Worm (Caenorhabditis elegans) whole organism, early embryonic: ENCODE results near the gene del-5.

ENCODE experiments used
- B0310.2 ChIP-seq: sonication (generic microtip); optimal IDR thresholded peaks from 2 replicates; lab custom pipeline; 2016; ENCODE audit warnings: mild to moderate bottlenecking, missing genetic modification characterization, missing compliant biosample characterization
- F13C5.2 ChIP-seq: sonication (generic microtip); optimal IDR thresholded peaks from 2 replicates; lab custom pipeline; 2017; ENCODE audit warnings: mild to moderate bottlenecking, missing genetic modification characterization, inconsistent platforms, missing compliant biosample characterization
- aly-1 ChIP-seq: sonication (generic microtip); optimal IDR thresholded peaks from 2 replicates; lab custom pipeline; 2016; ENCODE audit warnings: missing genetic modification characterization, missing compliant biosample characterization
- ama-1 ChIP-seq: fragments of 150-350 bp; optimal IDR thresholded peaks from 2 replicates; lab custom pipeline; 2014
- ceh-13 ChIP-seq: fragments of 200-800 bp; sonication (Bioruptor generic); optimal IDR thresholded peaks from 2 replicates; lab custom pipeline; 2018; ENCODE audit warnings: mild to moderate bottlenecking, missing genetic modification characterization, missing compliant biosample characterization
- ceh-36 ChIP-seq: sonication (generic microtip); optimal IDR thresholded peaks from 2 replicates; lab custom pipeline; 2016; ENCODE audit warnings: missing genetic modification characterization, inconsistent platforms, missing compliant biosample characterization
- ets-7 ChIP-seq: sonication (generic microtip); optimal IDR thresholded peaks from 2 replicates; lab custom pipeline; 2016; ENCODE audit warnings: missing genotype, missing genetic modification characterization, missing compliant biosample characterization
- flt-1 ChIP-seq: fragments of 200-800 bp; sonication (Bioruptor generic); IDR thresholded peaks from 2 replicates; pipeline ENCODE4 v1.3.6; 2022; ENCODE audit warnings: missing genetic modification characterization, missing compliant biosample characterization
- hmbx-1 ChIP-seq: sonication (generic microtip); optimal IDR thresholded peaks from 2 replicates; lab custom pipeline; 2016; ENCODE audit warnings: mild to moderate bottlenecking, missing genetic modification characterization, missing compliant biosample characterization
- hmg-4 ChIP-seq: fragments of 200-800 bp; sonication (Bioruptor generic); optimal IDR thresholded peaks from 2 replicates; lab custom pipeline; 2018; ENCODE audit warnings: mild to moderate bottlenecking, missing genetic modification characterization, missing compliant biosample characterization
- hnd-1 ChIP-seq: sonication (generic microtip); optimal IDR thresholded peaks from 2 replicates; lab custom pipeline; 2016; ENCODE audit warnings: missing genetic modification characterization, missing compliant biosample characterization
- pes-1 ChIP-seq: fragments of 200-800 bp; sonication (Bioruptor generic); IDR thresholded peaks from 2 replicates; pipeline ENCODE4 v1.3.6; 2022; ENCODE audit warnings: missing genetic modification reagents, missing genetic modification characterization, missing compliant biosample characterization
- scrt-1 ChIP-seq: fragments of 200-800 bp; sonication (Bioruptor generic); IDR thresholded peaks from 2 replicates; pipeline ENCODE4 v1.3.6; 2022; ENCODE audit warnings: missing genetic modification characterization, missing compliant biosample characterization
- sea-1 ChIP-seq: fragments of 200-800 bp; sonication (Bioruptor generic); conservative IDR thresholded peaks from 2 replicates; pipeline ENCODE4 v1.3.6; 2022; ENCODE audit warnings: missing genetic modification characterization, missing compliant biosample characterization
- tbx-11 ChIP-seq: fragments of 200-800 bp; sonication (Bioruptor generic); IDR thresholded peaks from 2 replicates; pipeline ENCODE4 v1.3.6; 2022; ENCODE audit warnings: missing genetic modification characterization, missing compliant biosample characterization
- tbx-37 ChIP-seq: fragments of 200-800 bp; sonication (Bioruptor generic); conservative IDR thresholded peaks from 2 replicates; pipeline ENCODE4 v1.3.6; 2022; ENCODE audit warnings: missing genetic modification reagents, missing genetic modification characterization, missing compliant biosample characterization
- tra-4 ChIP-seq: sonication (generic microtip); optimal IDR thresholded peaks from 2 replicates; lab custom pipeline; 2017; ENCODE audit warnings: missing genetic modification characterization, missing compliant biosample characterization

The del-5 gene

ce11 chrX:11008954-11009353 lies 973 bp upstream of the del-5 start, which contains the start of gene ttr-31:
Gene ttr-31 (minus strand): TSS chrX:11009054.
- TF ChIP-seq hmbx-1 (tag; lab: Kevin White, UChicago), result no peak

- no peak for TF ChIP-seq aly-1 (tag; lab: Kevin White, UChicago)
- no peak for TF ChIP-seq F13C5.2 (tag; lab: Kevin White, UChicago)
- TF ChIP-seq tbx-11 (GFP tag; lab: Robert Waterston, UW), result no peak
- TF ChIP-seq ama-1 (lab: Kevin White, UChicago), result no peak
- TF ChIP-seq ets-7 (tag; lab: Kevin White, UChicago), result no peak
- no peak for TF ChIP-seq hmbx-1 (tag; lab: Kevin White, UChicago)
- no peak for TF ChIP-seq hmg-4 (GFP tag; lab: Kevin White, UChicago)
- TF ChIP-seq scrt-1 (GFP tag; lab: Robert Waterston, UW), result no peak
- TF ChIP-seq pes-1 (GFP tag; lab: Robert Waterston, UW), result no peak
Observed at ce11 chrX:11007393-11007792, 588 bp downstream of the del-5 start.

DNA sequence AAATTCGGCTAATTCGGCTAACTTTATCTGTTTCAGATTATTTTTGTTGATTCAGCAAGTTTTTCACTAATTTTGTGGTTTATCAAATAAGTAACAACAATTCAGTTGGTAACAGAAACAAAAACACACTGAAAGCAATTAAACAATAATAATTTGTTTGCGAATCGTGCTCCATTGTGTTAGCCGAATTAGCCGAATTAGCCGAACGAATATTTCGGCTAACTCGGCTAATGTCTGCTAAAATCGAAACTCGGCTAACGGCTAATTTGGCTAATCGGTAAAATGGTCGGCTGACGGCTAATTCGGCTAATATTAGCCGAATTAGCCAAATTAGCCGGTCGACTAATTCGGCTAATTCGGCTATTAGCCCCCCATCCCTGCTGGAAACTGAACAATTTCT lies 4.3 kb downstream of the del-5 start:
- TF ChIP-seq tbx-37 (GFP tag; lab: Robert Waterston, UW) (no peak), ceh-13 (no peak), tra-4 (no peak), hnd-1 (tag; lab: Kevin White, UChicago) (no peak), ets-7 (tag; lab: Kevin White, UChicago) (no peak), scrt-1 (GFP tag; lab: Robert Waterston, UW) (no peak), B0310.2 (no peak), sea-1 (no peak), ama-1 (lab: Kevin White, UChicago) (no peak), F13C5.2 (tag; lab: Kevin White, UChicago) (no peak), hmbx-1 (tag; lab: Kevin White, UChicago) (no peak), tbx-11 (GFP tag; lab: Robert Waterston, UW) (no peak), aly-1 (tag; lab: Kevin White, UChicago) (no peak)

- TF ChIP-seq ceh-36 (no peak), tbx-37 (GFP tag; lab: Robert Waterston, UW) (no peak), tbx-11 (GFP tag; lab: Robert Waterston, UW) (no peak), tra-4 (no peak), sea-1 (no peak), scrt-1 (GFP tag; lab: Robert Waterston, UW) (no peak), ama-1 (lab: Kevin White, UChicago) (no peak), flt-1 (GFP tag; lab: Robert Waterston, UW) (no peak), hmg-4 (GFP tag; lab: Kevin White, UChicago) (no peak), hnd-1 (tag; lab: Kevin White, UChicago) (no peak), pes-1 (GFP tag; lab: Robert Waterston, UW) (no peak)
Observed at ce11 chrX:11001750-11002149, 6.2 kb downstream of the del-5 start, which contains the start of gene col-177. Gene col-177 (minus strand): TSS chrX:11001850.

DNA sequence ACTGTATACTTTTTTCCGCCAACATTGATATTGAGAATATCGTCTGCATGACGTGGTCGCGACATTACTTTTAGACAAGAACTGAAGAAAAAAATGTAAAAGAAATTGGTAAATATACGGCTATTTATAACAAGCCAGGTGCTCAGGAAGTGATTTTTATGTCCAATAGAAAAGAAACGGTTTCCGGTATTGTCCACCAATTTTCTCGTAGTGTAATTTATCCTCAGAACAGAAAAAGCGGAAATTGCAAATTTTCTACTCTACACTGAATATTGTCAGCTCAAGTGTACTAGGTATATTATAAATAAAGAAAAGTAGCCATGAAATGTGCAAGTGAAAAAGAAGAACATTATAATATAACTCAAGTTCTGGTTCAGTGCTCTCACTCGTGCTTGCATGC lies 8.8 kb downstream of the del-5 start, which contains the start of gene F59F3.6:
F59F3.6 (minus strand) TSS at position 101 of the 400 bp plus-strand sequence.
- no peak for TF ChIP-seq B0310.2
- no peak for TF ChIP-seq aly-1 (tag; lab: Kevin White, UChicago)
- TF ChIP-seq hnd-1 (tag; lab: Kevin White, UChicago), result no peak
- no peak for TF ChIP-seq tbx-11 (GFP tag; lab: Robert Waterston, UW)
- no peak for TF ChIP-seq tbx-37 (GFP tag; lab: Robert Waterston, UW)
- no peak for TF ChIP-seq hmg-4 (GFP tag; lab: Kevin White, UChicago)
- TF ChIP-seq sea-1, result no peak
- no peak for TF ChIP-seq scrt-1 (GFP tag; lab: Robert Waterston, UW)
- TF ChIP-seq hmbx-1 (tag; lab: Kevin White, UChicago), result no peak
- TF ChIP-seq pes-1 (GFP tag; lab: Robert Waterston, UW), result no peak
- no peak for TF ChIP-seq tra-4
- no peak for TF ChIP-seq flt-1 (GFP tag; lab: Robert Waterston, UW)
- TF ChIP-seq ets-7 (tag; lab: Kevin White, UChicago), result no peak
- TF ChIP-seq F13C5.2 (tag; lab: Kevin White, UChicago), result no peak
- no peak for TF ChIP-seq ceh-36
- no peak for TF ChIP-seq ceh-13

- no peak for TF ChIP-seq tbx-37 (GFP tag; lab: Robert Waterston, UW)
- no peak for TF ChIP-seq F13C5.2 (tag; lab: Kevin White, UChicago)
- no peak for TF ChIP-seq tbx-11 (GFP tag; lab: Robert Waterston, UW)
- TF ChIP-seq hnd-1 (tag; lab: Kevin White, UChicago), result no peak
- no peak for TF ChIP-seq ceh-36
- no peak for TF ChIP-seq scrt-1 (GFP tag; lab: Robert Waterston, UW)
- TF ChIP-seq ceh-13, result no peak
- TF ChIP-seq B0310.2, result no peak
- no peak for TF ChIP-seq tra-4
Observed at ce11 chrX:10992177-10992576, 15.8 kb downstream of the del-5 start, which contains the start of gene ver-3. Gene ver-3 (plus strand): TSS chrX:10992477.

- TF ChIP-seq hnd-1 (tag; lab: Kevin White, UChicago) (no peak), aly-1 (tag; lab: Kevin White, UChicago) (no peak), hmbx-1 (tag; lab: Kevin White, UChicago) (no peak), B0310.2 (no peak), ceh-36 (no peak), ceh-13 (no peak), scrt-1 (GFP tag; lab: Robert Waterston, UW) (no peak), ets-7 (tag; lab: Kevin White, UChicago) (no peak), F13C5.2 (tag; lab: Kevin White, UChicago) (no peak), sea-1 (no peak), flt-1 (GFP tag; lab: Robert Waterston, UW) (no peak), hmg-4 (GFP tag; lab: Kevin White, UChicago) (no peak), tbx-37 (GFP tag; lab: Robert Waterston, UW) (no peak)
Observed at ce11 chrX:10991352-10992172, 16.4 kb downstream of the del-5 start.
